Fruit fly (Drosophila melanogaster): ENCODE data around the gene Coq5.

DNA sequence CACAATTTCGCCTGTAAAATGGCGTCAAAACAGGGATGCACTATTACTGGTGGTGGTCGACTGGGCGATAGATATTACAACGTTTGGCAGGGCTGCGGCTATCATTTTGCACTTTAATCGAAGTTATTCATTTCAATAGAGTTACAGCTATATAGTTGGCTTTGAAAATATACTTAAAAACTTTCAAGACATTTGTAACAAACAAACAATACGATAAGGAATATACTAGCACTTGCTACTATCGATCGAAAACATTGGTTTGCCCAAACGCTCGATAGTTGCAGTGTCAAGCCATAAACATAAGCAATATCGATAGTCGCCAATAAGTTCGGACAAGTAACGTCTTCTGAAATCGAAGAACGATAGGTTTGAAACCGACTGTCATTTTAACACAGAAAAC lies 34.9 kb downstream of the Coq5 start, which contains the start of the genes Bap60 and CG12096:
- TF ChIP-seq Sin3A (optimal IDR thresholded peaks at IDR 0.05): no peak
- no peak for TF ChIP-seq ttk (optimal IDR thresholded peaks at IDR 0.05)
- TF ChIP-seq h (optimal IDR thresholded peaks at IDR 0.05): no peak
- no peak for TF ChIP-seq psq (optimal IDR thresholded peaks at IDR 0.05)
- no peak for TF ChIP-seq Myc (optimal IDR thresholded peaks at IDR 0.05)
